Fruit fly (Drosophila melanogaster): ENCODE results near the gene CG11854.

DNA sequence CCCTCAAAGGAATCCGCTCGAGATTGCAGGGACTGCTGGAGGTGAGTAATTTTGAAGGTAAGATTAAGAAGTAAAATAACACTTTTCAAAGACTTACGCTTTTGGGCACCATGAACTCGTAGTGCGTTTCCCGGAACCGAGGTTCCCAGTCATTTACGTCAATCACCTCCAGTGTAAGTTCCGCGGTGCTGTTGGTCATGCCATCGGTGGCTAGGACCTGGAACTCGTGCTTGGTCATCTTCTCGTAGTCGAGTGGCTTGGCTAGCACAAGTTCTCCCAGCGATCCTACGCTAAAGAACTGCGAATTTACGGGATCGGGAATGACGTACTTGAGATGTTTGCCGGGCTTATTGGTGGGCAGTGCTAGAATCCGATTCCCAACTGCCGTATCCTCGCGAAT, 16.3 kb upstream of the CG11854 start:
- TF ChIP-seq Dad (GFP tag; optimal IDR thresholded peaks at IDR 0.05) (no peak), CG6175 (GFP tag; IDR thresholded peaks at IDR 0.05) (no peak), CG14050 (GFP tag; IDR thresholded peaks at IDR 0.05) (no peak), maf-S (GFP tag; optimal IDR thresholded peaks at IDR 0.05) (no peak), bsh (GFP tag; optimal IDR thresholded peaks at IDR 0.05) (no peak), CG9932 (GFP tag; IDR thresholded peaks at IDR 0.05) (no peak), tll (GFP tag; optimal IDR thresholded peaks at IDR 0.05) (no peak), jumu (GFP tag; optimal IDR thresholded peaks at IDR 0.05) (no peak), Mes4 (GFP tag; optimal IDR thresholded peaks at IDR 0.05) (no peak), dysf (GFP tag; IDR thresholded peaks at IDR 0.05) (no peak), CG9817 (tag; optimal IDR thresholded peaks at IDR 0.05) (no peak), Dll (GFP tag; IDR thresholded peaks at IDR 0.05; ENCODE audit: partially characterized antibody) (no peak), CG14014 (GFP tag; IDR thresholded peaks at IDR 0.05) (no peak)
